Worm (Caenorhabditis elegans) whole organism, L4 larva: ENCODE results near the gene ceh-30.
A peak's percentile ranks its signal among the peaks of the same experiment; 100 is the strongest.

Experiments
- D1046.2 ChIP-seq: fragments of 200-800 bp; sonication (Bioruptor generic); IDR thresholded peaks from 2 replicates; pipeline ENCODE4 v1.3.6; 2022; ENCODE audit warnings: missing genetic modification characterization, missing compliant biosample characterization
- F10B5.3 ChIP-seq: sonication (generic microtip); optimal IDR thresholded peaks from 2 replicates; lab custom pipeline; 2016; ENCODE audit warnings: mild to moderate bottlenecking, missing genetic modification characterization, missing compliant biosample characterization
- F26F4.8 ChIP-seq: fragments of 200-800 bp; sonication (Bioruptor generic); conservative IDR thresholded peaks from 2 replicates; pipeline ENCODE4 v1.3.6; 2022; ENCODE audit warnings: missing genetic modification characterization, missing compliant biosample characterization
- F37D6.2 ChIP-seq: sonication (generic microtip); optimal IDR thresholded peaks from 2 replicates; lab custom pipeline; 2016; ENCODE audit warnings: mild to moderate bottlenecking, missing genetic modification characterization, missing compliant biosample characterization
- T20F7.1 ChIP-seq: fragments of 200-800 bp; sonication (Bioruptor generic); optimal IDR thresholded peaks from 2 replicates; lab custom pipeline; 2018; ENCODE audit warnings: mild to moderate bottlenecking, missing genetic modification characterization, missing compliant biosample characterization
- Y105C5A.15 ChIP-seq: fragments of 200-800 bp; sonication (Bioruptor generic); IDR thresholded peaks from 2 replicates; pipeline ENCODE4 v1.3.6; 2022; ENCODE audit warnings: missing genetic modification characterization, missing compliant biosample characterization
- Y5F2A.4 ChIP-seq: fragments of 200-800 bp; sonication (Bioruptor generic); optimal IDR thresholded peaks from 2 replicates; lab custom pipeline; 2018; ENCODE audit warnings: mild to moderate bottlenecking, missing genetic modification characterization, missing compliant biosample characterization
- Y75B8A.6 ChIP-seq: fragments of 200-800 bp; sonication (Bioruptor generic); IDR thresholded peaks from 2 replicates; pipeline ENCODE4 v1.3.6; 2022; ENCODE audit warnings: missing genetic modification reagents, missing genetic modification characterization, missing compliant biosample characterization
- ZK337.2 ChIP-seq: fragments of 200-800 bp; sonication (Bioruptor generic); IDR thresholded peaks from 2 replicates; pipeline ENCODE4 v1.3.6; 2022; ENCODE audit warnings: missing genetic modification reagents, missing genetic modification characterization, missing compliant biosample characterization
- ZK546.5 ChIP-seq, 2 experiments: sonication (generic microtip); optimal IDR thresholded peaks; 2 replicates each; lab custom pipeline; 2017; ENCODE audit warnings: missing biosample characterization in 2 of 2, missing genetic modification characterization in 2 of 2
- aha-1 ChIP-seq: fragments of 150-350 bp; peaks from one replicate; lab custom pipeline; 2014; ENCODE audit warnings: missing biosample characterization, missing genetic modification characterization
- aly-2 ChIP-seq: sonication (generic microtip); optimal IDR thresholded peaks from 2 replicates; lab custom pipeline; 2018; ENCODE audit warnings: missing biosample characterization, missing genetic modification characterization
- ama-1 ChIP-seq: fragments of 150-350 bp; optimal IDR thresholded peaks from 2 replicates; lab custom pipeline; 2014; ENCODE audit warnings: inconsistent platforms, mixed read lengths
- arid-1 ChIP-seq: fragments of 200-800 bp; sonication (Bioruptor generic); conservative IDR thresholded peaks from 2 replicates; pipeline ENCODE4 v1.3.6; 2022; ENCODE audit warnings: missing genetic modification reagents, missing genetic modification characterization, missing compliant biosample characterization
- attf-4 ChIP-seq: sonication (generic microtip); optimal IDR thresholded peaks from 3 replicates; lab custom pipeline; 2017; ENCODE audit warnings: missing biosample characterization, missing genetic modification characterization
- ceh-20 ChIP-seq: fragments of 200-800 bp; sonication (Bioruptor generic); IDR thresholded peaks from 2 replicates; pipeline ENCODE4 v1.3.6; 2022; ENCODE audit warnings: missing genetic modification reagents, missing genetic modification characterization, missing compliant biosample characterization
- ceh-32 ChIP-seq: sonication (generic microtip); optimal IDR thresholded peaks from 2 replicates; lab custom pipeline; 2016; ENCODE audit warnings: mild to moderate bottlenecking, missing genetic modification characterization, missing compliant biosample characterization; ENCODE audit not compliant: poor library complexity
- ceh-44 ChIP-seq: fragments of 200-800 bp; sonication (Bioruptor generic); IDR thresholded peaks from 2 replicates; pipeline ENCODE4 v1.3.6; 2022; ENCODE audit warnings: missing genetic modification reagents, missing genetic modification characterization, missing compliant biosample characterization
- ces-1 ChIP-seq: fragments of 150-350 bp; sonication (generic microtip); optimal IDR thresholded peaks from 4 replicates; lab custom pipeline; 2014; ENCODE audit warnings: missing biosample characterization, missing genetic modification reagents, missing genetic modification characterization
- ctbp-1 ChIP-seq: fragments of 200-800 bp; sonication (Bioruptor generic); IDR thresholded peaks from 2 replicates; pipeline ENCODE4 v1.3.6; 2022; ENCODE audit warnings: missing genetic modification reagents, missing genetic modification characterization, missing compliant biosample characterization
- daf-16 ChIP-seq, 3 experiments: sonication (generic microtip); optimal IDR thresholded peaks; 2 replicates each; lab custom pipeline; 2016 to 2017; ENCODE audit warnings: missing genetic modification characterization in 3 of 3, missing genetic modification reagents in 3 of 3, mild to moderate bottlenecking in 2 of 3, missing compliant biosample characterization in 2 of 3, missing biosample characterization in 1 of 3, moderate library complexity in 1 of 3
- daf-8 ChIP-seq: fragments of 200-800 bp; sonication (Bioruptor generic); IDR thresholded peaks from 2 replicates; pipeline ENCODE4 v1.3.6; 2022; ENCODE audit warnings: missing genetic modification characterization, missing compliant biosample characterization
- dpl-1 ChIP-seq: fragments of 150-350 bp; optimal IDR thresholded peaks from 2 replicates; lab custom pipeline; 2014; ENCODE audit warnings: missing biosample characterization, missing genetic modification reagents, missing genetic modification characterization
- duxl-1 ChIP-seq: sonication (generic microtip); optimal IDR thresholded peaks from 2 replicates; lab custom pipeline; 2016; ENCODE audit warnings: mild to moderate bottlenecking, missing genetic modification characterization, moderate library complexity, missing compliant biosample characterization; ENCODE audit not compliant: poor library complexity
- egl-43 ChIP-seq: fragments of 200-800 bp; sonication (Bioruptor generic); IDR thresholded peaks from 2 replicates; pipeline ENCODE4 v1.3.6; 2022; ENCODE audit warnings: missing genetic modification reagents, missing genetic modification characterization, missing compliant biosample characterization
- fos-1 ChIP-seq: fragments of 150-350 bp; optimal IDR thresholded peaks from 2 replicates; lab custom pipeline; 2014; ENCODE audit warnings: missing biosample characterization, missing genetic modification characterization
- hlh-11 ChIP-seq: fragments of 200-800 bp; sonication (Bioruptor generic); optimal IDR thresholded peaks from 2 replicates; lab custom pipeline; 2018; ENCODE audit warnings: mild to moderate bottlenecking, missing genetic modification characterization, missing compliant biosample characterization
- hmg-1.1 ChIP-seq: fragments of 200-800 bp; sonication (Bioruptor generic); IDR thresholded peaks from 2 replicates; pipeline ENCODE4 v1.3.6; 2022; ENCODE audit warnings: missing genetic modification reagents, missing genetic modification characterization, missing compliant biosample characterization
- jun-1 ChIP-seq: fragments of 150-350 bp; optimal IDR thresholded peaks from 2 replicates; lab custom pipeline; 2014; ENCODE audit warnings: missing biosample characterization, missing genetic modification reagents, missing genetic modification characterization
- lin-29 ChIP-seq: fragments of 200-800 bp; sonication (Bioruptor generic); IDR thresholded peaks from 2 replicates; pipeline ENCODE4 v1.3.6; 2022; ENCODE audit warnings: missing genetic modification reagents, missing genetic modification characterization, missing compliant biosample characterization
- madf-5 ChIP-seq, 2 experiments: fragments of 200-800 bp; sonication (Bioruptor generic); IDR thresholded peaks; 2 replicates each; pipeline ENCODE4 v1.3.6; 2022; ENCODE audit warnings: missing compliant biosample characterization in 2 of 2, missing genetic modification characterization in 2 of 2
- mdl-1 ChIP-seq, 2 experiments: fragments of 150-350 bp in 1 of 2; sonication (generic microtip) in 1 of 2; optimal IDR thresholded peaks; 2 replicates each; lab custom pipeline; 2014 to 2017; ENCODE audit warnings: missing biosample characterization in 2 of 2, missing genetic modification characterization in 2 of 2
- mep-1 ChIP-seq: fragments of 150-350 bp; sonication (generic microtip); optimal IDR thresholded peaks from 3 replicates; lab custom pipeline; 2014; ENCODE audit warnings: missing biosample characterization, missing genetic modification characterization
- mes-2 ChIP-seq: sonication (generic microtip); optimal IDR thresholded peaks from 2 replicates; lab custom pipeline; 2016; ENCODE audit warnings: missing genotype, mild to moderate bottlenecking, missing genetic modification characterization, missing compliant biosample characterization; ENCODE audit not compliant: poor library complexity, severe bottlenecking
- nhr-11 ChIP-seq: fragments of 150-350 bp; optimal IDR thresholded peaks from 2 replicates; lab custom pipeline; 2014; ENCODE audit warnings: missing biosample characterization, missing genetic modification characterization
- nhr-111 ChIP-seq: fragments of 200-800 bp; sonication (Bioruptor generic); optimal IDR thresholded peaks from 2 replicates; lab custom pipeline; 2018; ENCODE audit warnings: mild to moderate bottlenecking, missing genetic modification characterization, missing compliant biosample characterization
- nhr-237 ChIP-seq: sonication (generic microtip); optimal IDR thresholded peaks from 2 replicates; lab custom pipeline; 2017; ENCODE audit warnings: missing biosample characterization, missing genetic modification characterization
- nhr-28 ChIP-seq: fragments of 150-350 bp; optimal IDR thresholded peaks from 2 replicates; lab custom pipeline; 2014; ENCODE audit warnings: missing biosample characterization, missing genetic modification characterization
- nhr-42 ChIP-seq: fragments of 200-800 bp; sonication (Bioruptor generic); IDR thresholded peaks from 2 replicates; pipeline ENCODE4 v1.3.6; 2022; ENCODE audit warnings: missing genetic modification characterization, missing compliant biosample characterization
- nhr-48 ChIP-seq: sonication (generic microtip); optimal IDR thresholded peaks from 2 replicates; lab custom pipeline; 2016; ENCODE audit warnings: mild to moderate bottlenecking, missing genetic modification characterization, missing compliant biosample characterization
- nhr-76 ChIP-seq: fragments of 150-350 bp; optimal IDR thresholded peaks from 2 replicates; lab custom pipeline; 2014; ENCODE audit warnings: missing biosample characterization, missing genetic modification characterization
- pha-4 ChIP-seq, 2 experiments: fragments of 150-350 bp in 1 of 2; fragments of 200-800 bp in 1 of 2; sonication (Bioruptor generic) in 1 of 2; IDR thresholded peaks in 1 of 2; optimal IDR thresholded peaks in 1 of 2; 2 replicates each; pipeline versions ENCODE4 v1.3.6 to Lab custom; 2014 to 2022; ENCODE audit warnings: missing genetic modification characterization in 2 of 2, missing genetic modification reagents in 2 of 2, missing biosample characterization in 1 of 2, missing compliant biosample characterization in 1 of 2
- set-16 ChIP-seq: fragments of 200-800 bp; sonication (Bioruptor generic); IDR thresholded peaks from 2 replicates; pipeline ENCODE4 v1.3.6; 2022; ENCODE audit warnings: missing genetic modification reagents, missing genetic modification characterization, missing compliant biosample characterization
- skn-1 ChIP-seq: fragments of 150-350 bp; optimal IDR thresholded peaks from 2 replicates; lab custom pipeline; 2014; ENCODE audit warnings: missing biosample characterization, missing genetic modification characterization
- spr-1 ChIP-seq: sonication (generic microtip); optimal IDR thresholded peaks from 2 replicates; lab custom pipeline; 2016; ENCODE audit warnings: mild to moderate bottlenecking, missing genetic modification characterization, missing compliant biosample characterization
- spr-3 ChIP-seq: fragments of 200-800 bp; sonication (Bioruptor generic); optimal IDR thresholded peaks from 2 replicates; lab custom pipeline; 2018; ENCODE audit warnings: mild to moderate bottlenecking, missing genetic modification characterization, missing compliant biosample characterization
- tag-97 ChIP-seq: fragments of 200-800 bp; sonication (Bioruptor generic); IDR thresholded peaks from 2 replicates; pipeline ENCODE4 v1.3.6; 2022; ENCODE audit warnings: missing genetic modification characterization, missing compliant biosample characterization
- unc-62 ChIP-seq, 3 experiments: fragments of 150-350 bp in 1 of 3; sonication (generic microtip); optimal IDR thresholded peaks in 2 of 3; peaks in 1 of 3; 1 replicate in 1 of 3; 2 replicates in 2 of 3; lab custom pipeline; 2014 to 2017; ENCODE audit warnings: missing biosample characterization in 3 of 3, missing genetic modification characterization in 3 of 3, missing genetic modification reagents in 3 of 3, missing genotype in 1 of 3
- zag-1 ChIP-seq: fragments of 150-350 bp; optimal IDR thresholded peaks from 2 replicates; lab custom pipeline; 2014; ENCODE audit warnings: missing biosample characterization, missing genetic modification characterization
- zfp-2 ChIP-seq: sonication (generic microtip); optimal IDR thresholded peaks from 2 replicates; lab custom pipeline; 2016; ENCODE audit warnings: mild to moderate bottlenecking, missing genetic modification characterization, missing compliant biosample characterization

ceh-30 gene

DNA sequence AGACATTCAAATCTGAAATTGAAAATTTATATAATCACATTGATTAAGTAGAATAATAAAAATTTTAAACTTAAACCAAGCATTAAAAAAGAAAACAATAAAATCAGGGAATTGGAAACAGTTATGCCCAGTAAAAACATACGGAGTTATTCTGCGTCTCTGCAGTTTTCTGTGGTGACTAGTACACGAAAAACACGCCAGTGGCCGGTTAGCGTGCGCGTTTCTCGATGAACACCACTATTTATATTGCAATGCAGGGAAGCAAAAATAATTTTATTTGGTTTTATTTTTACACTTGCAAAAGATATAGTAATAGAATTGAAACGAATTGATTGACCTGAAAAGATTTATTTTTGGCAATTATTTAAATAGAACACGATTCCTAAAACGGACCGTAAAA, 36.5 kb downstream of the ceh-30 start, which contains the start of gene sec-3 (continued):
- TF ChIP-seq ceh-20 (0 out of 2 replicates have a peak, but pooled peaks have one; percentile 54), set-16 (GFP tag; lab: Robert Waterston, UW) (no peak), dpl-1 (GFP tag; lab: Kevin White, UChicago) (peak; percentile 74), zag-1 (tag; lab: Kevin White, UChicago) (no peak), madf-5 (GFP tag; IDR thresholded peaks at IDR 0.05; lab: Robert Waterston, UW) (no peak), spr-1 (tag; lab: Kevin White, UChicago) (peak; percentile 80), mdl-1 (tag; optimal IDR thresholded peaks at IDR 0.05; lab: Kevin White, UChicago) (peak; percentile 11 to 66), ces-1 (GFP tag; lab: Kevin White, UChicago) (no peak), nhr-237 (tag; lab: Kevin White, UChicago) (no peak), spr-3 (GFP tag; lab: Kevin White, UChicago) (peak; percentile 42), hlh-11 (tag; lab: Kevin White, UChicago) (peak; percentile 93), daf-8 (GFP tag; lab: Robert Waterston, UW) (no peak), D1046.2 (GFP tag; lab: Robert Waterston, UW) (no peak), Y75B8A.6 (GFP tag; lab: Robert Waterston, UW) (no peak), arid-1 (GFP tag; lab: Robert Waterston, UW) (peak; percentile 80), pha-4 (GFP tag; IDR thresholded peaks at IDR 0.05; lab: Robert Waterston, UW) (peak; percentile 55), pha-4 (tag; optimal IDR thresholded peaks at IDR 0.05; lab: Kevin White, UChicago) (peak; percentile 88), daf-16 (GFP tag; optimal IDR thresholded peaks at IDR 0.05; lab: Kevin White, UChicago) (peak; percentile 47 to 58), daf-16 (tag; optimal IDR thresholded peaks at IDR 0.05; lab: Kevin White, UChicago) (peak; percentile 83), nhr-76 (tag; lab: Kevin White, UChicago) (no peak), nhr-42 (GFP tag; lab: Robert Waterston, UW) (peak; percentile 63; the same call in 1 of the 2 replicates), zfp-2 (no peak), F10B5.3 (tag; lab: Kevin White, UChicago) (peak; percentile 73), ctbp-1 (GFP tag; lab: Robert Waterston, UW) (0 out of 2 replicates have a peak, but pooled peaks have one; percentile 17), ceh-44 (no peak), tag-97 (GFP tag; lab: Robert Waterston, UW) (no peak), ZK546.5 (tag; optimal IDR thresholded peaks at IDR 0.05; lab: Kevin White, UChicago) (no peak), aha-1 (peak; percentile 98), nhr-28 (peak; percentile 75), attf-4 (tag; lab: Kevin White, UChicago) (no peak), nhr-11 (tag; lab: Kevin White, UChicago) (peak; percentile 49), jun-1 (tag; lab: Kevin White, UChicago) (peak; percentile 70), nhr-48 (tag; lab: Kevin White, UChicago) (peak; percentile 79), lin-29 (GFP tag; lab: Robert Waterston, UW) (peak; percentile 53; the same call in 1 of the 2 replicates), mes-2 (peak; percentile 93), F37D6.2 (tag; lab: Kevin White, UChicago) (peak; percentile 68), Y5F2A.4 (GFP tag; lab: Kevin White, UChicago) (no peak), Y105C5A.15 (no peak), hmg-1.1 (GFP tag; lab: Robert Waterston, UW) (peak; percentile 87), ceh-32 (tag; lab: Kevin White, UChicago) (no peak), unc-62 (GFP tag; optimal IDR thresholded peaks at IDR 0.05 in 1 of 2; lab: Kevin White, UChicago) (no peak), unc-62 (tag; optimal IDR thresholded peaks at IDR 0.05; lab: Kevin White, UChicago) (no peak), ZK337.2 (no peak), F26F4.8 (GFP tag; lab: Robert Waterston, UW) (no peak), fos-1 (tag; lab: Kevin White, UChicago) (no peak), nhr-111 (GFP tag; lab: Kevin White, UChicago) (no peak), egl-43 (GFP tag; lab: Robert Waterston, UW) (no peak), aly-2 (tag; lab: Kevin White, UChicago) (no peak), ama-1 (lab: Kevin White, UChicago) (peak; percentile 15), mep-1 (tag; lab: Kevin White, UChicago) (peak; percentile 94), duxl-1 (peak; percentile 85), T20F7.1 (GFP tag; lab: Kevin White, UChicago) (no peak), skn-1 (tag; lab: Kevin White, UChicago) (no peak)
